Fruit fly (Drosophila melanogaster) whole organism: ENCODE measurements around the gene CG6683.

ENCODE experiments used
- CG8478 ChIP-seq: fragments of >200 bp; optimal IDR thresholded peaks from 2 replicates; lab custom pipeline; 2018; ENCODE audit warnings: inconsistent platforms
- pan ChIP-seq: fragments of >200 bp; optimal IDR thresholded peaks from 2 replicates; lab custom pipeline; 2017
- psq ChIP-seq: fragments of >200 bp; optimal IDR thresholded peaks from 2 replicates; lab custom pipeline; 2017

DNA sequence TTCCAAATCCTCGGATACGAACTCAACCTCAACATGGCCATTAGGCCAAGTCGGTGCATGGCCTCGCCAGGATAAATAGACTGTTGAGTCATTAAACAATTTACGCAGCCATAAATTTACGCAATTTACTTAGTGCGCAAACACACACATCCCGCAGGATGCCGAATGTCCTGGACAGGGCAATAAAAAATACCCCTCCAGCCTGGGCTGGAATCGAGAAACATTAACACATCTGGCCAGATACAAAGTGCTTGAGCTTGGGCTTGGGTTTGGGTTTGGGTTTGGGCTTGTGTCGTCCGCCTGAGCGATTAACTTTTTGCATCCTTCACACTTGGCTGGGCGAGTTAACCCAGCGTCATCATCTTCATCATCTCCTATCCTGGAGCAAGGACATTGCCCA, 26.9 kb upstream of the CG6683 start:
- no peak for TF ChIP-seq CG8478 (lab: Kevin White, UChicago)
- no peak for TF ChIP-seq psq (lab: Kevin White, UChicago)
- TF ChIP-seq pan (lab: Kevin White, UChicago): no peak
